Fruit fly (Drosophila melanogaster): ENCODE data around the gene CG11438.

dm6 chr3L:22468562-22468961, 3.1 kb downstream of the CG11438 start, which contains the start of gene CG11437:
- no peak for TF ChIP-seq CG15710 (tag; optimal IDR thresholded peaks at IDR 0.05)
- TF ChIP-seq CG32121 (GFP tag; IDR thresholded peaks at IDR 0.05) = no peak
- TF ChIP-seq CG34367 (tag; optimal IDR thresholded peaks at IDR 0.05) = no peak
- no peak for TF ChIP-seq EcR (GFP tag; optimal IDR thresholded peaks at IDR 0.05)
- no peak for TF ChIP-seq fd96Ca (GFP tag; IDR thresholded peaks at IDR 0.05)
- no peak for TF ChIP-seq Ets98B (GFP tag; IDR thresholded peaks at IDR 0.05)
- TF ChIP-seq Pif1A (GFP tag; optimal IDR thresholded peaks at IDR 0.05) = no peak
- no peak for TF ChIP-seq Pif1B (GFP tag; optimal IDR thresholded peaks at IDR 0.05)
- TF ChIP-seq CG9948 (tag; optimal IDR thresholded peaks at IDR 0.05) = no peak
- TF ChIP-seq rn (GFP tag; IDR thresholded peaks at IDR 0.05) = no peak
- TF ChIP-seq D1 (tag; optimal IDR thresholded peaks at IDR 0.05) = no peak
- no peak for TF ChIP-seq CG10348 (GFP tag; IDR thresholded peaks at IDR 0.05)
- TF ChIP-seq CG14655 (GFP tag; optimal IDR thresholded peaks at IDR 0.05) = no peak

All from whole organism, pupa.